Fruit fly (Drosophila melanogaster) whole organism, prepupa: Measurements from ENCODE around the gene ImpE1.

ENCODE experiments used
- Blimp-1 ChIP-seq: fragments of 200-800 bp; sonication (Bioruptor generic); optimal IDR thresholded peaks from 3 replicates; lab custom pipeline; 2017; ENCODE audit warnings: missing biosample characterization, missing genetic modification characterization, mild to moderate bottlenecking, moderate library complexity, missing genetic modification reagents
- CG10631 ChIP-seq: fragments of 200-800 bp; sonication (Bioruptor generic); optimal IDR thresholded peaks from 2 replicates; lab custom pipeline; 2016; ENCODE audit warnings: missing biosample characterization, missing genetic modification characterization
- CG10669 ChIP-seq: fragments of 200-800 bp; sonication (Bioruptor generic); optimal IDR thresholded peaks from 3 replicates; lab custom pipeline; 2018; ENCODE audit warnings: missing biosample characterization, mild to moderate bottlenecking, missing genetic modification characterization, moderate library complexity
- CG11294 ChIP-seq: fragments of 200-800 bp; sonication (Bioruptor generic); IDR thresholded peaks from 2 replicates; pipeline ENCODE4 v1.3.6; 2022; ENCODE audit warnings: missing biosample characterization, missing genetic modification characterization
- CG11762 ChIP-seq: fragments of 200-800 bp; sonication (Bioruptor generic); optimal IDR thresholded peaks from 3 replicates; lab custom pipeline; 2016; ENCODE audit warnings: missing biosample characterization, missing genetic modification characterization; ENCODE audit not compliant: insufficient read depth
- CG11902 ChIP-seq: fragments of 200-800 bp; sonication (Bioruptor generic); optimal IDR thresholded peaks from 3 replicates; lab custom pipeline; 2016; ENCODE audit warnings: missing biosample characterization, missing genetic modification characterization
- CG15336 ChIP-seq: fragments of 200-800 bp; sonication (Bioruptor generic); IDR thresholded peaks from 2 replicates; pipeline ENCODE4 v1.3.6; 2022; ENCODE audit warnings: missing biosample characterization, missing genetic modification characterization
- CG1621 ChIP-seq: fragments of 200-800 bp; sonication (Bioruptor generic); optimal IDR thresholded peaks from 3 replicates; lab custom pipeline; 2018; ENCODE audit warnings: missing biosample characterization, mild to moderate bottlenecking, missing genetic modification characterization
- CG16779 ChIP-seq: fragments of 200-800 bp; sonication (Bioruptor generic); optimal IDR thresholded peaks from 3 replicates; lab custom pipeline; 2017; ENCODE audit warnings: missing biosample characterization, mild to moderate bottlenecking, missing genetic modification characterization
- CG3032 ChIP-seq: fragments of 200-800 bp; optimal IDR thresholded peaks from 2 replicates; lab custom pipeline; 2019; ENCODE audit warnings: missing biosample characterization, mild to moderate bottlenecking, missing genetic modification characterization, moderate library complexity
- CG31627 ChIP-seq: fragments of 200-800 bp; sonication (Bioruptor generic); optimal IDR thresholded peaks from 3 replicates; lab custom pipeline; 2016; ENCODE audit warnings: missing biosample characterization, missing genetic modification characterization
- CG32006 ChIP-seq: fragments of 200-800 bp; sonication (Bioruptor generic); optimal IDR thresholded peaks from 3 replicates; lab custom pipeline; 2017; ENCODE audit warnings: missing biosample characterization, mild to moderate bottlenecking, missing genetic modification characterization
- CG34406 ChIP-seq: fragments of 200-800 bp; sonication (Bioruptor generic); optimal IDR thresholded peaks from 3 replicates; lab custom pipeline; 2016; ENCODE audit warnings: missing biosample characterization, missing genetic modification characterization
- CG4318 ChIP-seq: fragments of 200-800 bp; sonication (Bioruptor generic); optimal IDR thresholded peaks from 3 replicates; lab custom pipeline; 2017; ENCODE audit warnings: missing biosample characterization, mild to moderate bottlenecking, missing genetic modification characterization
- CG6163 ChIP-seq: fragments of 200-800 bp; sonication (Bioruptor generic); IDR thresholded peaks from 3 replicates; pipeline ENCODE4 v1.3.6; 2022; ENCODE audit warnings: missing biosample characterization, missing genetic modification characterization
- CG6276 ChIP-seq: fragments of 200-800 bp; sonication (Bioruptor generic); optimal IDR thresholded peaks from 2 replicates; lab custom pipeline; 2017; ENCODE audit warnings: missing biosample characterization, mild to moderate bottlenecking, missing genetic modification characterization
- CG6792 ChIP-seq: fragments of 200-800 bp; sonication (Bioruptor generic); optimal IDR thresholded peaks from 3 replicates; lab custom pipeline; 2016; ENCODE audit warnings: missing biosample characterization, missing genetic modification characterization
- CG6808 ChIP-seq: fragments of 200-800 bp; sonication (Bioruptor generic); optimal IDR thresholded peaks from 3 replicates; lab custom pipeline; 2017; ENCODE audit warnings: missing biosample characterization, missing genetic modification characterization, mild to moderate bottlenecking, moderate library complexity, missing genetic modification reagents
- CG7368 ChIP-seq: fragments of 200-800 bp; sonication (Bioruptor generic); optimal IDR thresholded peaks from 3 replicates; lab custom pipeline; 2016; ENCODE audit warnings: missing biosample characterization, missing genetic modification characterization
- CG8319 ChIP-seq: fragments of 200-800 bp; sonication (Bioruptor generic); optimal IDR thresholded peaks from 3 replicates; lab custom pipeline; 2016; ENCODE audit warnings: missing biosample characterization, missing genetic modification characterization
- CG8632 ChIP-seq: fragments of 200-800 bp; sonication (Bioruptor generic); optimal IDR thresholded peaks from 3 replicates; lab custom pipeline; 2016; ENCODE audit warnings: missing biosample characterization, missing genetic modification characterization
- CG9139 ChIP-seq: fragments of 200-800 bp; sonication (Bioruptor generic); optimal IDR thresholded peaks from 3 replicates; lab custom pipeline; 2017; ENCODE audit warnings: missing biosample characterization, mild to moderate bottlenecking, missing genetic modification characterization
- Eip75B ChIP-seq: fragments of 200-800 bp; sonication (Bioruptor generic); optimal IDR thresholded peaks from 3 replicates; lab custom pipeline; 2016; ENCODE audit warnings: missing biosample characterization, missing genetic modification characterization
- Eip78C ChIP-seq: fragments of 200-800 bp; sonication (Bioruptor generic); peaks from one replicate; lab custom pipeline; 2016; ENCODE audit warnings: missing biosample characterization, missing genetic modification characterization
- Eip93F ChIP-seq: fragments of 200-800 bp; sonication (Bioruptor generic); optimal IDR thresholded peaks from 2 replicates; lab custom pipeline; 2016; ENCODE audit warnings: missing biosample characterization, mild to moderate bottlenecking, missing genetic modification characterization
- Ets96B ChIP-seq: fragments of 200-800 bp; optimal IDR thresholded peaks from 2 replicates; lab custom pipeline; 2019; ENCODE audit warnings: missing biosample characterization, mild to moderate bottlenecking, missing genetic modification characterization, moderate library complexity
- Gug ChIP-seq: fragments of 200-800 bp; sonication (Bioruptor generic); IDR thresholded peaks from 2 replicates; pipeline ENCODE4 v1.3.6; 2022; ENCODE audit warnings: missing biosample characterization, missing genetic modification characterization
- Hr38 ChIP-seq: sonication (Bioruptor generic); optimal IDR thresholded peaks from 2 replicates; lab custom pipeline; 2016; ENCODE audit warnings: missing biosample characterization, missing genetic modification characterization
- Hr39 ChIP-seq: fragments of 200-800 bp; sonication (Bioruptor generic); optimal IDR thresholded peaks from 2 replicates; lab custom pipeline; 2016; ENCODE audit warnings: missing biosample characterization, missing genetic modification characterization
- Hr4 ChIP-seq: fragments of 200-800 bp; sonication (Bioruptor generic); optimal IDR thresholded peaks from 3 replicates; lab custom pipeline; 2016; ENCODE audit warnings: missing biosample characterization, missing genetic modification characterization
- Lpt ChIP-seq: fragments of 200-800 bp; sonication (Bioruptor generic); optimal IDR thresholded peaks from 3 replicates; lab custom pipeline; 2016; ENCODE audit warnings: missing biosample characterization, missing genetic modification characterization
- Met ChIP-seq: fragments of 200-800 bp; sonication (Bioruptor generic); optimal IDR thresholded peaks from 3 replicates; lab custom pipeline; 2016; ENCODE audit warnings: missing biosample characterization, missing genetic modification characterization
- OdsH ChIP-seq: fragments of 200-800 bp; sonication (Bioruptor generic); optimal IDR thresholded peaks from 3 replicates; lab custom pipeline; 2016; ENCODE audit warnings: missing biosample characterization, missing genetic modification characterization
- Smox ChIP-seq: fragments of 200-800 bp; sonication (Bioruptor generic); optimal IDR thresholded peaks from 3 replicates; lab custom pipeline; 2016; ENCODE audit warnings: missing biosample characterization, missing genetic modification characterization
- Sox102F ChIP-seq: fragments of 200-800 bp; sonication (Bioruptor generic); optimal IDR thresholded peaks from 2 replicates; lab custom pipeline; 2016; ENCODE audit warnings: missing biosample characterization, mild to moderate bottlenecking, missing genetic modification characterization
- Sox14 ChIP-seq: fragments of 200-800 bp; sonication (Bioruptor generic); optimal IDR thresholded peaks from 3 replicates; lab custom pipeline; 2016; ENCODE audit warnings: missing biosample characterization, missing genetic modification characterization
- Sox15 ChIP-seq: fragments of 200-800 bp; sonication (Bioruptor generic); optimal IDR thresholded peaks from 3 replicates; lab custom pipeline; 2016; ENCODE audit warnings: missing biosample characterization, missing genetic modification characterization
- achi ChIP-seq: fragments of 200-800 bp; sonication (Bioruptor generic); optimal IDR thresholded peaks from 3 replicates; lab custom pipeline; 2016; ENCODE audit warnings: missing biosample characterization, missing genetic modification characterization
- acj6 ChIP-seq: fragments of 200-800 bp; sonication (Bioruptor generic); optimal IDR thresholded peaks from 3 replicates; lab custom pipeline; 2016; ENCODE audit warnings: missing biosample characterization, missing genetic modification characterization
- cyc ChIP-seq: fragments of 200-800 bp; sonication (Bioruptor generic); optimal IDR thresholded peaks from 3 replicates; lab custom pipeline; 2016; ENCODE audit warnings: missing biosample characterization, missing genetic modification characterization
- dac ChIP-seq: fragments of 200-800 bp; sonication (Bioruptor generic); optimal IDR thresholded peaks from 2 replicates; lab custom pipeline; 2017; ENCODE audit warnings: missing biosample characterization, mild to moderate bottlenecking, missing genetic modification characterization
- dsx ChIP-seq: fragments of 200-800 bp; optimal IDR thresholded peaks from 3 replicates; lab custom pipeline; 2019; ENCODE audit warnings: missing biosample characterization, mild to moderate bottlenecking, missing genetic modification characterization, moderate library complexity; ENCODE audit not compliant: poor library complexity, severe bottlenecking
- eg ChIP-seq: fragments of 200-800 bp; sonication (Bioruptor generic); IDR thresholded peaks from 3 replicates; pipeline ENCODE4 v1.3.6; 2022; ENCODE audit warnings: missing biosample characterization, missing genetic modification characterization
- esn ChIP-seq: fragments of 200-800 bp; sonication (Bioruptor generic); optimal IDR thresholded peaks from 2 replicates; lab custom pipeline; 2016; ENCODE audit warnings: missing biosample characterization, mild to moderate bottlenecking, missing genetic modification characterization, moderate library complexity
- fd59A ChIP-seq: fragments of 200-800 bp; sonication (Bioruptor generic); optimal IDR thresholded peaks from 2 replicates; lab custom pipeline; 2017; ENCODE audit warnings: missing biosample characterization, mild to moderate bottlenecking, missing genetic modification characterization, missing genetic modification reagents
- fd85E ChIP-seq: fragments of 200-800 bp; sonication (Bioruptor generic); optimal IDR thresholded peaks from 3 replicates; lab custom pipeline; 2016; ENCODE audit warnings: missing biosample characterization, missing genetic modification characterization
- fkh ChIP-seq: fragments of 200-800 bp; sonication (Bioruptor generic); optimal IDR thresholded peaks from 3 replicates; lab custom pipeline; 2017; ENCODE audit warnings: missing biosample characterization, mild to moderate bottlenecking, missing genetic modification characterization, moderate library complexity
- lz ChIP-seq: fragments of 200-800 bp; sonication (Bioruptor generic); optimal IDR thresholded peaks from 3 replicates; lab custom pipeline; 2016; ENCODE audit warnings: missing biosample characterization, missing genetic modification characterization
- net ChIP-seq: fragments of 200-800 bp; sonication (Bioruptor generic); optimal IDR thresholded peaks from 3 replicates; lab custom pipeline; 2016; ENCODE audit warnings: missing biosample characterization, missing genetic modification characterization
- pdm3 ChIP-seq: fragments of 200-800 bp; sonication (Bioruptor generic); optimal IDR thresholded peaks from 3 replicates; lab custom pipeline; 2016; ENCODE audit warnings: missing biosample characterization, missing genetic modification characterization
- spab ChIP-seq: fragments of 200-800 bp; sonication (Bioruptor generic); optimal IDR thresholded peaks from 2 replicates; lab custom pipeline; 2017; ENCODE audit warnings: missing biosample characterization, mild to moderate bottlenecking, missing genetic modification characterization, missing genetic modification reagents
- ss ChIP-seq, 2 experiments: fragments of 200-800 bp; sonication (Bioruptor generic); optimal IDR thresholded peaks; 2 replicates in 1 of 2; 3 replicates in 1 of 2; lab custom pipeline; 2017 to 2018; ENCODE audit warnings: mild to moderate bottlenecking in 2 of 2, missing biosample characterization in 2 of 2, missing genetic modification characterization in 2 of 2, moderate library complexity in 1 of 2
- svp ChIP-seq: fragments of 200-800 bp; sonication (Bioruptor generic); peaks from one replicate; lab custom pipeline; 2016; ENCODE audit warnings: missing biosample characterization, missing genetic modification characterization

Gene ImpE1

dm6 chr3L:8360643-8361110, 11.5 kb upstream of the ImpE1 start, which contains the start of gene Idh:
TSS of gene Idh (minus strand) at chr3L:8360906.
- TF ChIP-seq acj6 (GFP tag; lab: Kevin White, UChicago) (no peak), Sox14 (GFP tag; lab: Kevin White, UChicago) (no peak), cyc (GFP tag; lab: Kevin White, UChicago) (no peak), CG11902 (no peak), CG31627 (GFP tag; lab: Kevin White, UChicago) (no peak), CG6792 (GFP tag; lab: Kevin White, UChicago) (no peak), achi (GFP tag; lab: Kevin White, UChicago) (no peak), CG32006 (GFP tag; lab: Kevin White, UChicago) (no peak), CG10631 (GFP tag; lab: Kevin White, UChicago) (no peak), Hr38 (GFP tag; lab: Kevin White, UChicago) (no peak), OdsH (GFP tag; lab: Kevin White, UChicago) (no peak), CG8632 (no peak), Gug (no peak), lz (GFP tag; lab: Kevin White, UChicago) (no peak), Blimp-1 (GFP tag; lab: Kevin White, UChicago) (peak; percentile 25), Sox102F (peak; percentile 58), CG8319 (GFP tag; lab: Kevin White, UChicago) (no peak), eg (GFP tag; lab: Robert Waterston, UW) (no peak; the same call in 2 of the 3 replicates), Eip93F (GFP tag; lab: Kevin White, UChicago) (no peak), Eip78C (GFP tag; lab: Kevin White, UChicago) (peak; percentile 82), Ets96B (tag; lab: Kevin White, UChicago) (no peak), Hr39 (GFP tag; lab: Kevin White, UChicago) (no peak), CG15336 (GFP tag; lab: Robert Waterston, UW) (peak; percentile 50; the same call in 1 of the 2 replicates), Met (GFP tag; lab: Kevin White, UChicago) (peak; percentile 20), CG6163 (GFP tag; lab: Robert Waterston, UW) (peak; percentile 38; the same call in 1 of the 3 replicates), ss (GFP tag; optimal IDR thresholded peaks at IDR 0.05; lab: Kevin White, UChicago) (peak in 1 of 2 experiments; percentile 32), Smox (GFP tag; lab: Kevin White, UChicago) (no peak), dac (GFP tag; lab: Kevin White, UChicago) (no peak), CG34406 (GFP tag; lab: Kevin White, UChicago) (peak; percentile 18), pdm3 (no peak), CG10669 (GFP tag; lab: Kevin White, UChicago) (no peak), net (GFP tag; lab: Kevin White, UChicago) (peak; percentile 63), svp (peak; percentile 84), Eip75B (peak; percentile 63), CG6276 (GFP tag; lab: Kevin White, UChicago) (peak; percentile 47), CG11762 (GFP tag; lab: Kevin White, UChicago) (no peak), fd59A (GFP tag; lab: Kevin White, UChicago) (no peak), CG7368 (GFP tag; lab: Kevin White, UChicago) (no peak), fd85E (GFP tag; lab: Kevin White, UChicago) (no peak), spab (GFP tag; lab: Kevin White, UChicago) (no peak), CG9139 (GFP tag; lab: Kevin White, UChicago) (no peak), Lpt (GFP tag; lab: Kevin White, UChicago) (peak; percentile 17), CG4318 (no peak), Hr4 (no peak), Sox15 (GFP tag; lab: Kevin White, UChicago) (no peak), CG11294 (GFP tag; lab: Robert Waterston, UW) (no peak), CG16779 (no peak), CG1621 (tag; lab: Kevin White, UChicago) (no peak), fkh (no peak), CG3032 (tag; lab: Kevin White, UChicago) (no peak), esn (GFP tag; lab: Kevin White, UChicago) (peak; percentile 57), dsx (GFP tag; lab: Kevin White, UChicago) (peak; percentile 24), CG6808 (peak; percentile 12)
